Worm (Caenorhabditis elegans) whole organism, midembryonic: ENCODE measurements around the gene F10C1.9.

ENCODE experiments used
- T22C8.4 ChIP-seq: fragments of 200-800 bp; sonication (Bioruptor generic); IDR thresholded peaks from 2 replicates; pipeline ENCODE4 v1.3.6; 2022; ENCODE audit warnings: missing genetic modification characterization, missing compliant biosample characterization
- flt-1 ChIP-seq: fragments of 200-800 bp; sonication (Bioruptor generic); IDR thresholded peaks from 2 replicates; pipeline ENCODE4 v1.3.6; 2022; ENCODE audit warnings: missing genetic modification characterization, missing compliant biosample characterization
- klf-2 ChIP-seq: fragments of 200-800 bp; sonication (Bioruptor generic); conservative IDR thresholded peaks from 2 replicates; pipeline ENCODE4 v1.3.6; 2022; ENCODE audit warnings: missing genetic modification reagents, missing genetic modification characterization, missing compliant biosample characterization
- med-1 ChIP-seq: sonication (generic microtip); optimal IDR thresholded peaks from 2 replicates; lab custom pipeline; 2017; ENCODE audit warnings: missing genetic modification characterization, mild to moderate bottlenecking, missing compliant biosample characterization, antibody characterized with exemption, missing genetic modification reagents; ENCODE audit not compliant: insufficient read depth
- ref-1 ChIP-seq: fragments of 200-800 bp; sonication (Bioruptor generic); conservative IDR thresholded peaks from 2 replicates; pipeline ENCODE4 v1.3.6; 2022; ENCODE audit warnings: missing genetic modification reagents, missing genetic modification characterization, missing compliant biosample characterization
- tab-1 ChIP-seq: fragments of 200-800 bp; sonication (Bioruptor generic); IDR thresholded peaks from 2 replicates; pipeline ENCODE4 v1.3.6; 2022; ENCODE audit warnings: missing genetic modification characterization, missing compliant biosample characterization
- ztf-23 ChIP-seq: fragments of 200-800 bp; sonication (Bioruptor generic); IDR thresholded peaks from 2 replicates; pipeline ENCODE4 v1.3.6; 2022; ENCODE audit warnings: missing genetic modification reagents, missing genetic modification characterization, missing compliant biosample characterization
- ztf-29 ChIP-seq: fragments of 200-800 bp; sonication (Bioruptor generic); IDR thresholded peaks from 2 replicates; pipeline ENCODE4 v1.3.6; 2022; ENCODE audit warnings: missing genetic modification reagents, missing genetic modification characterization, missing compliant biosample characterization

DNA sequence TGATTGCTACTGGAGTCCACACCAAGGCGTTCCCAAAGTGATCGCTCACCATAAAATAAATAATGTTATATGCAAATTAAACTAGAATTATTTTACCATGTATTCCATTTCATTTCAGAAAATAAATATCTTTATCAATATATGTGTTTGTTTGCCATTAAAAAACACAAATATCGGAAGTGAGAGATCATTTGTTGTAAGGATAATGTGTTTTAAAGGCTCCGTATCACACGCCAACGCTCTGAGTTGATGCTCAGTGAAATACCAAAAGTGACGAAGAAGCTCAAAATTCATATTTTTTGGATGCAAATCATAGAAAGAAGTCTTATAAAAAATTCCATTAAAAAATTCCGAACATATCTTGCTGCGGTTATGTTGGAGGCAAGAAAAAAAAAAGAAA, 48.9 kb downstream of the F10C1.9 start:
- TF ChIP-seq flt-1 (GFP tag; lab: Robert Waterston, UW) (no peak), ref-1 (GFP tag; lab: Robert Waterston, UW) (no peak), ztf-23 (no peak), ztf-29 (GFP tag; lab: Robert Waterston, UW) (no peak), tab-1 (no peak), med-1 (GFP tag; lab: Kevin White, UChicago) (no peak), klf-2 (no peak), T22C8.4 (no peak)
